Worm (Caenorhabditis elegans): Measurements from ENCODE around the gene cht-3.

DNA sequence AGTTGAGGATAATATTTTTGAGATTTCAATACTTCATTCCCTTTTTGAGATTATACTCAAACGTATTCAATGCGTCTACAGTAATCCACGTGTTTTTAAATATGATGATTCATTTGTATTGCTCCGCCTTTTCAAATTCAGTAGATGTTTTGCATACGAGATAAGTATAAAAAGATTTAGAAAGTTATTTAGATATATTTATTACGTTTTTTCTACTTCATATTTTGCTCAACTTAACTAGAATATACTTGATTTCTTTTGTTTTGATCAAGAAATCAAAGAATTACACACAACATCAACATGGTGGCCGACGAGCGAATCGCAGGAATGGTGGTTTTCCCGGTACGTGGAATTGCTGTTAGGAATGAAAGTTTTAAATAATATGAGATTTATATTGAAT lies 54.3 kb downstream of the cht-3 start, which contains the start of gene srx-50:
- TF ChIP-seq him-1 (tag; optimal IDR thresholded peaks at IDR 0.05) (no peak), dao-5 (tag; optimal IDR thresholded peaks at IDR 0.05) (no peak)
